Worm (Caenorhabditis elegans): ENCODE data around the gene fah-1.

The fah-1 gene

ce11 chrX:6408713-6409112, 40.0 kb downstream of the fah-1 start:
- TF ChIP-seq bed-3 (GFP tag; optimal IDR thresholded peaks at IDR 0.05) (no peak), M03D4.4 (tag; optimal IDR thresholded peaks at IDR 0.05) (no peak), unc-62 (GFP tag; optimal IDR thresholded peaks at IDR 0.05) (no peak), nhr-237 (tag; optimal IDR thresholded peaks at IDR 0.05) (no peak)

- no peak for TF ChIP-seq snpc-4 (tag; optimal IDR thresholded peaks at IDR 0.05)
- no peak for TF ChIP-seq pha-4 (tag; optimal IDR thresholded peaks at IDR 0.05)
- TF ChIP-seq ztf-11 (tag; optimal IDR thresholded peaks at IDR 0.05): no peak
- no peak for TF ChIP-seq nhr-12 (tag; optimal IDR thresholded peaks at IDR 0.05)
- no peak for TF ChIP-seq nhr-237 (tag; optimal IDR thresholded peaks at IDR 0.05)
- no peak for TF ChIP-seq lin-13 (tag; optimal IDR thresholded peaks at IDR 0.05)
- no peak for TF ChIP-seq bed-3 (GFP tag; optimal IDR thresholded peaks at IDR 0.05)
- no peak for TF ChIP-seq ceh-83 (GFP tag; optimal IDR thresholded peaks at IDR 0.05)
- TF ChIP-seq nhr-76 (tag; optimal IDR thresholded peaks at IDR 0.05): no peak
- no peak for TF ChIP-seq elt-1 (tag; optimal IDR thresholded peaks at IDR 0.05; ENCODE audit: borderline replicate concordance, insufficient read depth)
Observed at ce11 chrX:6408286-6408685, 40.4 kb downstream of the fah-1 start.

ce11 chrX:6407805-6408204, 40.9 kb downstream of the fah-1 start:
- TF ChIP-seq nhr-12 (tag; optimal IDR thresholded peaks at IDR 0.05): no peak
- no peak for TF ChIP-seq blmp-1 (tag; optimal IDR thresholded peaks at IDR 0.05)
- TF ChIP-seq mab-5 (tag; optimal IDR thresholded peaks at IDR 0.05): no peak
- TF ChIP-seq hlh-1 (tag; optimal IDR thresholded peaks at IDR 0.05): no peak
- no peak for TF ChIP-seq mep-1 (tag; optimal IDR thresholded peaks at IDR 0.05)
- no peak for TF ChIP-seq drap-1 (GFP tag; optimal IDR thresholded peaks at IDR 0.05)
- TF ChIP-seq mls-2 (tag; optimal IDR thresholded peaks at IDR 0.05): no peak
- no peak for TF ChIP-seq sptf-1 (tag; optimal IDR thresholded peaks at IDR 0.05)
- TF ChIP-seq elt-3 (tag; optimal IDR thresholded peaks at IDR 0.05): no peak

- no peak for TF ChIP-seq ceh-43 (GFP tag; optimal IDR thresholded peaks at IDR 0.05)
- no peak for TF ChIP-seq ceh-39 (tag; optimal IDR thresholded peaks at IDR 0.05)
- TF ChIP-seq zip-8 (tag; optimal IDR thresholded peaks at IDR 0.05): no peak
- TF ChIP-seq flh-1 (GFP tag; optimal IDR thresholded peaks at IDR 0.05): no peak
- no peak for TF ChIP-seq lsy-2 (tag; optimal IDR thresholded peaks at IDR 0.05)
Observed at ce11 chrX:6405905-6406304, 42.8 kb downstream of the fah-1 start.

- no peak for TF ChIP-seq nhr-12 (tag; optimal IDR thresholded peaks at IDR 0.05)
Observed at ce11 chrX:6403122-6403521, 45.6 kb downstream of the fah-1 start, which contains the start of gene glt-4. Gene glt-4, plus strand, starts transcription at chrX:6403422.

- TF ChIP-seq unc-120 (tag; optimal IDR thresholded peaks at IDR 0.05; ENCODE audit: poor library complexity, severe bottlenecking) (peak; percentile 44), unc-62 (GFP tag; optimal IDR thresholded peaks at IDR 0.05) (peak; percentile 61), snpc-4 (tag; optimal IDR thresholded peaks at IDR 0.05) (no peak), hlh-1 (tag; optimal IDR thresholded peaks at IDR 0.05) (peak; percentile 79)
Observed at ce11 chrX:6399450-6399849, 49.3 kb downstream of the fah-1 start.
